Worm (Caenorhabditis elegans): ENCODE measurements around the gene clh-6.

- TF ChIP-seq nfya-1 (tag; optimal IDR thresholded peaks at IDR 0.05) (no peak), fax-1 (tag; optimal IDR thresholded peaks at IDR 0.05) (no peak), T23F11.4 (GFP tag; optimal IDR thresholded peaks at IDR 0.05) (no peak), pha-4 (tag; optimal IDR thresholded peaks at IDR 0.05) (no peak)
Measured at ce11 chrV:12048445-12048844, 14.7 kb downstream of the clh-6 start, which contains the start of gene dars-2.
